Worm (Caenorhabditis elegans) whole organism, young adult: ENCODE data around the gene D2024.5.

ENCODE experiments used
- D2030.7 ChIP-seq: fragments of 200-800 bp; sonication (Bioruptor generic); IDR thresholded peaks from 2 replicates; pipeline ENCODE4 v1.3.6; 2022; ENCODE audit warnings: missing genetic modification reagents, missing genetic modification characterization, missing compliant biosample characterization
- lin-40 ChIP-seq: sonication (generic microtip); optimal IDR thresholded peaks from 2 replicates; lab custom pipeline; 2016; ENCODE audit warnings: missing genetic modification characterization, mild to moderate bottlenecking, missing compliant biosample characterization, missing genotype, missing genetic modification reagents
- madf-8 ChIP-seq: fragments of 200-800 bp; sonication (Bioruptor generic); conservative IDR thresholded peaks from 2 replicates; pipeline ENCODE4 v1.3.6; 2022; ENCODE audit warnings: missing genetic modification reagents, missing genetic modification characterization, missing compliant biosample characterization

ce11 chrIV:7203696-7204095, 24.4 kb downstream of the D2024.5 start, which contains the start of gene R13A1.3:
- TF ChIP-seq madf-8 (GFP tag; lab: Robert Waterston, UW) (no peak), D2030.7 (GFP tag; lab: Robert Waterston, UW) (no peak), lin-40 (tag; lab: Kevin White, UChicago) (no peak)
